Worm (Caenorhabditis elegans): ENCODE data around the gene fbxa-199.

DNA sequence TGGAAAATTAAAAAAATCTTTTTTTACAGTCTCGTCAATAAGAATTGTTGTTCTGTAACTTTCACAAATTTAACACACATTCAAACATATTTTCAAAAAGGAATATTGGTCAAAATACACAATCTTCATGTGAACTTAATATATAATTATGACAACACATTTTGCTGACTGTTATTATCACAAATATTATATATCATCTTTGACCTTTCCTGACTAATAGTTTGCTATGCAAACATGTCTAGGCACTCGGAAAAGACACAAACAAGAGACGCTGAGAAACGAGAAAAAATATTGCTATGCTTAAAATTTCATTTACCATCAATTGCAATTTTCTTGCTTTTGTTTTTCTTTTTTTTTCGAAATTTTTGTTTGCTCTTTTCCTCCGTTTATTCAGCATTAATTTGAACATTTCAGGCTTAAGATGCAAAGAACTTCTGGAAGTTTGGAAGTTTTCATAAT, 3.3 kb upstream of the fbxa-199 start, which contains the start of gene fbxa-135:
- TF ChIP-seq ama-1 (optimal IDR thresholded peaks at IDR 0.05) (no peak), hmbx-1 (tag; optimal IDR thresholded peaks at IDR 0.05) (no peak), flt-1 (GFP tag; IDR thresholded peaks at IDR 0.05) (no peak), tbx-37 (GFP tag; conservative IDR thresholded peaks at IDR 0.05) (no peak), tbx-11 (GFP tag; IDR thresholded peaks at IDR 0.05) (no peak), sea-1 (GFP tag; conservative IDR thresholded peaks at IDR 0.05) (no peak), ceh-13 (GFP tag; optimal IDR thresholded peaks at IDR 0.05) (no peak), aly-1 (tag; optimal IDR thresholded peaks at IDR 0.05) (no peak), pes-1 (GFP tag; IDR thresholded peaks at IDR 0.05) (no peak), scrt-1 (GFP tag; IDR thresholded peaks at IDR 0.05) (no peak)
